Fruit fly (Drosophila melanogaster): ENCODE measurements around the gene CG6013.

DNA sequence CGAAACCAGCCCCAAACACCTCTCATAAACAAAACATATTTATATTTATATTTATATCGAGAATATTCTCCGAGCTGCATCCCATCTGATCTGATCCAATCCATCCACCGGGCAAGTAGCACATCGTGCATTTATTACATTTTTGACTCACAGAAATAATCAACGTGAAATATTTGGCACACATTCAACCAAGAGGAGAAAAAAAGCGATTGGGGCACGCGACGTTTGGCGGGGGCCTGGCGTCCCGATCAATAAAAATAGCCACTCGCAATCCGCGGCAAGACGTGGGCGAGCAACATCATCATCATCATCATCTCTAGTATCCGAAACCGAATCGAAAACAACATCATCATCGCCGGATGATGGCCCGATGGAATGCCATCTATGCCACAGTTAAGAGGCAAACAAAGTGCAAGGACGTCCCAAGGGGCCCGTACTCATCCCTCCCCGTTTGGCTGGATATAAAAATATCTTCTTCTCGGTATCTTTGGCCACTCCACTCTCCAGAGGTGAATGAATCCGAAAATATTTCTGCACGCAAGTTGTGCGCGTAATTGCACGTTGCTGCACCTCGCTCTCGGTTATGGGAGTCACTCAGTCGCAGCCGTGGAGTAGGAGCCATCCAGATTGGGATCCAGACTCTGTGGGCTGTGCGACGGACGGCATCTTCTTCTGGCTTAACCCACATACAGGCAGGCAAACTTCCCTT, 49.5 kb downstream of the CG6013 start:
- no peak for TF ChIP-seq CG8478 (optimal IDR thresholded peaks at IDR 0.05)
- TF ChIP-seq Sox100B (GFP tag; optimal IDR thresholded peaks at IDR 0.05) = no peak
- TF ChIP-seq MESR4 (GFP tag; optimal IDR thresholded peaks at IDR 0.05) = no peak
- TF ChIP-seq CG3838 (GFP tag; optimal IDR thresholded peaks at IDR 0.05) = no peak
- no peak for TF ChIP-seq CG18619 (GFP tag; optimal IDR thresholded peaks at IDR 0.05)
- TF ChIP-seq da (GFP tag; optimal IDR thresholded peaks at IDR 0.05) = no peak
- TF ChIP-seq toy (GFP tag; IDR thresholded peaks at IDR 0.05) = no peak
- no peak for TF ChIP-seq yki (optimal IDR thresholded peaks at IDR 0.05)
- no peak for TF ChIP-seq danr (GFP tag; IDR thresholded peaks at IDR 0.05)
- no peak for TF ChIP-seq lbe (GFP tag; optimal IDR thresholded peaks at IDR 0.05)
- no peak for TF ChIP-seq gt (GFP tag; IDR thresholded peaks at IDR 0.05)
- TF ChIP-seq Oli (tag; optimal IDR thresholded peaks at IDR 0.05) = no peak
- TF ChIP-seq CG13894 (tag; optimal IDR thresholded peaks at IDR 0.05) = no peak
- no peak for TF ChIP-seq hkb (optimal IDR thresholded peaks at IDR 0.05)
- TF ChIP-seq hkb (GFP tag; IDR thresholded peaks at IDR 0.05) = no peak

All from whole organism, embryonic.